Fruit fly (Drosophila melanogaster): Measurements from ENCODE around the gene CG11151.

- TF ChIP-seq CTCF (optimal IDR thresholded peaks at IDR 0.05) (no peak), CG8478 (optimal IDR thresholded peaks at IDR 0.05) (no peak)
Measured at dm6 chrX:13783958-13784907, 44.7 kb downstream of the CG11151 start.

Data from S2 (cell line).